ENCODE assay signal across 1 fruit fly cellular context in genomic region chr3L:3616344-3616743, dm6.
TF ChIP-seq lines count a peak whose summit lies in the region.

No protein-coding gene starts in this region.

TF ChIP-seq in whole organism, embryonic, 481 proteins besides CTCF, POLR2A, EP300 and RAD21 (continued from another document and continues in another):
- peak; percentile 63 for TF ChIP-seq fd3F (GFP tag; optimal IDR thresholded peaks at IDR 0.05; lab: Kevin White, UChicago)
- no peak for TF ChIP-seq sens-2 (GFP tag; IDR thresholded peaks at IDR 0.05; lab: Robert Waterston, UW)
- peak; percentile 85 for TF ChIP-seq HmgZ (tag; optimal IDR thresholded peaks at IDR 0.05; lab: Kevin White, UChicago)
- TF ChIP-seq ash1 (GFP tag; optimal IDR thresholded peaks at IDR 0.05; lab: Kevin White, UChicago), result peak; percentile 57
- TF ChIP-seq CG18476 (GFP tag; optimal IDR thresholded peaks at IDR 0.05; lab: Kevin White, UChicago), result peak; percentile 28
- TF ChIP-seq tup (GFP tag; optimal IDR thresholded peaks at IDR 0.05; lab: Kevin White, UChicago), result no peak
- peak; percentile 61; the same call in 1 of the 2 replicates for TF ChIP-seq al (GFP tag; IDR thresholded peaks at IDR 0.05; lab: Robert Waterston, UW)
- no peak for TF ChIP-seq sc (optimal IDR thresholded peaks at IDR 0.05; lab: Kevin White, UChicago)
- peak; percentile 61 for TF ChIP-seq sc (GFP tag; optimal IDR thresholded peaks at IDR 0.05; lab: Kevin White, UChicago)
- TF ChIP-seq nom (GFP tag; optimal IDR thresholded peaks at IDR 0.05; lab: Kevin White, UChicago), result no peak
- peak; percentile 74 for TF ChIP-seq Blimp-1 (GFP tag; optimal IDR thresholded peaks at IDR 0.05; lab: Kevin White, UChicago)
- TF ChIP-seq CG17912 (GFP tag; optimal IDR thresholded peaks at IDR 0.05; lab: Kevin White, UChicago), result peak; percentile 75
- TF ChIP-seq dimm (GFP tag; IDR thresholded peaks at IDR 0.05; lab: Robert Waterston, UW), result no peak
- TF ChIP-seq fd64A (GFP tag; optimal IDR thresholded peaks at IDR 0.05; lab: Kevin White, UChicago), result no peak
- TF ChIP-seq CG16813 (GFP tag; IDR thresholded peaks at IDR 0.05; lab: Robert Waterston, UW; ENCODE audit: partially characterized antibody), result no peak
- TF ChIP-seq gt (GFP tag; IDR thresholded peaks at IDR 0.05; lab: Robert Waterston, UW), result no peak; the same call in 1 of the 2 replicates
- TF ChIP-seq CG16863 (GFP tag; optimal IDR thresholded peaks at IDR 0.05; lab: Kevin White, UChicago), result peak; percentile 81
- TF ChIP-seq CG7556 (GFP tag; optimal IDR thresholded peaks at IDR 0.05; lab: Kevin White, UChicago), result peak; percentile 50
- no peak for TF ChIP-seq prd (optimal IDR thresholded peaks at IDR 0.05; lab: Kevin White, UChicago)
- peak; percentile 86 for TF ChIP-seq prd (GFP tag; IDR thresholded peaks at IDR 0.05; lab: Robert Waterston, UW)
- peak; percentile 92 for TF ChIP-seq slbo (GFP tag; IDR thresholded peaks at IDR 0.05; lab: Robert Waterston, UW)
- no peak for TF ChIP-seq bowl (GFP tag; IDR thresholded peaks at IDR 0.05; lab: Robert Waterston, UW)
- TF ChIP-seq p53 (GFP tag; optimal IDR thresholded peaks at IDR 0.05; lab: Kevin White, UChicago), result peak; percentile 65
- TF ChIP-seq CG1603 (tag; optimal IDR thresholded peaks at IDR 0.05; lab: Kevin White, UChicago), result peak; percentile 82
- TF ChIP-seq Scr (GFP tag; IDR thresholded peaks at IDR 0.05; lab: Robert Waterston, UW; ENCODE audit: partially characterized antibody), result peak; percentile 26; the same call in 1 of the 2 replicates
- TF ChIP-seq Dp (GFP tag; optimal IDR thresholded peaks at IDR 0.05; lab: Kevin White, UChicago), result peak; percentile 7
- peak; percentile 42 for TF ChIP-seq slou (GFP tag; optimal IDR thresholded peaks at IDR 0.05; lab: Kevin White, UChicago)
- peak; percentile 52 for TF ChIP-seq ara (GFP tag; IDR thresholded peaks at IDR 0.05; lab: Robert Waterston, UW)
- TF ChIP-seq CG14014 (GFP tag; IDR thresholded peaks at IDR 0.05; lab: Robert Waterston, UW), result peak; percentile 68
- TF ChIP-seq CG10565 (GFP tag; optimal IDR thresholded peaks at IDR 0.05; lab: Kevin White, UChicago), result no peak
- peak; percentile 46; the same call in 1 of the 3 replicates for TF ChIP-seq CG11093 (GFP tag; IDR thresholded peaks at IDR 0.05; lab: Robert Waterston, UW)
- TF ChIP-seq E2f1 (GFP tag; IDR thresholded peaks at IDR 0.05; lab: Robert Waterston, UW), result peak; percentile 78
- TF ChIP-seq BtbVII (GFP tag; optimal IDR thresholded peaks at IDR 0.05; lab: Kevin White, UChicago), result peak; percentile 34
- TF ChIP-seq aop (GFP tag; IDR thresholded peaks at IDR 0.05; lab: Robert Waterston, UW), result 0 out of 2 replicates have a peak, but pooled peaks have one; percentile 7
- peak; percentile 51 for TF ChIP-seq HmgD (GFP tag; optimal IDR thresholded peaks at IDR 0.05; lab: Kevin White, UChicago)
- TF ChIP-seq Bgb (GFP tag; IDR thresholded peaks at IDR 0.05; lab: Robert Waterston, UW; ENCODE audit: partially characterized antibody), result peak; percentile 29; the same call in 1 of the 2 replicates
- peak; percentile 77 for TF ChIP-seq phol (tag; optimal IDR thresholded peaks at IDR 0.05; lab: Kevin White, UChicago)
- 0 out of 2 replicates have a peak, but pooled peaks have one; percentile 17 for TF ChIP-seq stc (GFP tag; IDR thresholded peaks at IDR 0.05; lab: Robert Waterston, UW)
- TF ChIP-seq jumu (GFP tag; optimal IDR thresholded peaks at IDR 0.05; lab: Kevin White, UChicago), result peak; percentile 67
- peak; percentile 62 for TF ChIP-seq D19A (tag; optimal IDR thresholded peaks at IDR 0.05; lab: Kevin White, UChicago)
- peak; percentile 100 for TF ChIP-seq Dip2 (GFP tag; IDR thresholded peaks at IDR 0.05; lab: Robert Waterston, UW)
- TF ChIP-seq bbx (GFP tag; IDR thresholded peaks at IDR 0.05; lab: Robert Waterston, UW; ENCODE audit: partially characterized antibody), result peak; percentile 73
- TF ChIP-seq Xbp1 (GFP tag; optimal IDR thresholded peaks at IDR 0.05; lab: Kevin White, UChicago), result peak; percentile 95
- TF ChIP-seq CG7839 (tag; optimal IDR thresholded peaks at IDR 0.05; lab: Kevin White, UChicago), result peak; percentile 80
- peak; percentile 50; the same call in 1 of the 3 replicates for TF ChIP-seq CG7357 (GFP tag; IDR thresholded peaks at IDR 0.05; lab: Robert Waterston, UW)
- TF ChIP-seq chm (GFP tag; IDR thresholded peaks at IDR 0.05; lab: Robert Waterston, UW), result 0 out of 2 replicates have a peak, but pooled peaks have one; percentile 53
- TF ChIP-seq org-1 (GFP tag; optimal IDR thresholded peaks at IDR 0.05; lab: Kevin White, UChicago), result peak; percentile 38
- TF ChIP-seq CG31365 (tag; optimal IDR thresholded peaks at IDR 0.05; lab: Kevin White, UChicago), result peak; percentile 43
- peak; percentile 85 for TF ChIP-seq CG10959 (GFP tag; IDR thresholded peaks at IDR 0.05; lab: Robert Waterston, UW)
- peak; percentile 35 for TF ChIP-seq CG17568 (GFP tag; optimal IDR thresholded peaks at IDR 0.05; lab: Kevin White, UChicago)
- peak; percentile 78 for TF ChIP-seq PHDP (tag; optimal IDR thresholded peaks at IDR 0.05; lab: Kevin White, UChicago)
- no peak for TF ChIP-seq run (tag; optimal IDR thresholded peaks at IDR 0.05; lab: Kevin White, UChicago)
- TF ChIP-seq salm (tag; optimal IDR thresholded peaks at IDR 0.05; lab: Kevin White, UChicago), result no peak
- no peak for TF ChIP-seq mld (GFP tag; IDR thresholded peaks at IDR 0.05; lab: Robert Waterston, UW; ENCODE audit: partially characterized antibody)
- peak; percentile 82 for TF ChIP-seq Gug (GFP tag; IDR thresholded peaks at IDR 0.05; lab: Robert Waterston, UW)
- TF ChIP-seq CG7372 (GFP tag; IDR thresholded peaks at IDR 0.05; lab: Robert Waterston, UW), result peak; percentile 67; the same call in 1 of the 2 replicates
- peak; percentile 68 for TF ChIP-seq Ssrp (tag; optimal IDR thresholded peaks at IDR 0.05; lab: Kevin White, UChicago)
- TF ChIP-seq twi (tag; optimal IDR thresholded peaks at IDR 0.05; lab: Kevin White, UChicago), result peak; percentile 70
- peak; percentile 67 for TF ChIP-seq gsb (GFP tag; IDR thresholded peaks at IDR 0.05; lab: Robert Waterston, UW)
- peak; percentile 84 for TF ChIP-seq gem (tag; optimal IDR thresholded peaks at IDR 0.05; lab: Kevin White, UChicago)
- TF ChIP-seq CG15479 (GFP tag; optimal IDR thresholded peaks at IDR 0.05; lab: Kevin White, UChicago), result no peak
- no peak for TF ChIP-seq Asciz (GFP tag; optimal IDR thresholded peaks at IDR 0.05; lab: Kevin White, UChicago)
- no peak for TF ChIP-seq tll (GFP tag; optimal IDR thresholded peaks at IDR 0.05; lab: Kevin White, UChicago)
- peak; percentile 49 for TF ChIP-seq ab (GFP tag; optimal IDR thresholded peaks at IDR 0.05; lab: Kevin White, UChicago)
- TF ChIP-seq NK7.1 (GFP tag; optimal IDR thresholded peaks at IDR 0.05; lab: Kevin White, UChicago), result peak; percentile 52
- no peak for TF ChIP-seq Adf1 (GFP tag; IDR thresholded peaks at IDR 0.05; lab: Robert Waterston, UW)
- no peak for TF ChIP-seq CG6765 (GFP tag; optimal IDR thresholded peaks at IDR 0.05; lab: Kevin White, UChicago)
- no peak for TF ChIP-seq tna (GFP tag; IDR thresholded peaks at IDR 0.05; lab: Robert Waterston, UW; ENCODE audit: partially characterized antibody)
- TF ChIP-seq rib (GFP tag; IDR thresholded peaks at IDR 0.05; lab: Robert Waterston, UW), result no peak
- TF ChIP-seq Sin3A (optimal IDR thresholded peaks at IDR 0.05; lab: Kevin White, UChicago), result no peak
- TF ChIP-seq CG32767 (GFP tag; IDR thresholded peaks at IDR 0.05; lab: Robert Waterston, UW), result no peak
- peak; percentile 86 for TF ChIP-seq CG9876 (GFP tag; optimal IDR thresholded peaks at IDR 0.05; lab: Kevin White, UChicago)
- TF ChIP-seq hbn (GFP tag; IDR thresholded peaks at IDR 0.05; lab: Robert Waterston, UW; ENCODE audit: partially characterized antibody), result no peak
- peak; percentile 37 for TF ChIP-seq jing (GFP tag; optimal IDR thresholded peaks at IDR 0.05; lab: Kevin White, UChicago)
- TF ChIP-seq CG2116 (GFP tag; optimal IDR thresholded peaks at IDR 0.05; lab: Kevin White, UChicago), result peak; percentile 30
- peak; percentile 43; the same call in 1 of the 2 replicates for TF ChIP-seq CG6689 (GFP tag; IDR thresholded peaks at IDR 0.05; lab: Robert Waterston, UW)
- peak; percentile 46 for TF ChIP-seq gro (GFP tag; optimal IDR thresholded peaks at IDR 0.05; lab: Kevin White, UChicago)
- peak; percentile 73 for TF ChIP-seq CG1024 (GFP tag; IDR thresholded peaks at IDR 0.05; lab: Robert Waterston, UW)
- no peak for TF ChIP-seq nerfin-1 (tag; optimal IDR thresholded peaks at IDR 0.05; lab: Kevin White, UChicago)
- TF ChIP-seq wor (GFP tag; IDR thresholded peaks at IDR 0.05; lab: Robert Waterston, UW), result peak; percentile 38; the same call in 1 of the 2 replicates
- no peak for TF ChIP-seq crp (GFP tag; optimal IDR thresholded peaks at IDR 0.05; lab: Kevin White, UChicago)
- TF ChIP-seq CG10209 (GFP tag; optimal IDR thresholded peaks at IDR 0.05; lab: Kevin White, UChicago), result peak; percentile 70
- TF ChIP-seq Lpt (GFP tag; optimal IDR thresholded peaks at IDR 0.05; lab: Kevin White, UChicago), result no peak
- TF ChIP-seq vnd (GFP tag; IDR thresholded peaks at IDR 0.05; lab: Robert Waterston, UW; ENCODE audit: partially characterized antibody), result no peak
- peak; percentile 79 to 82 for TF ChIP-seq Pdp1 (GFP tag; optimal IDR thresholded peaks at IDR 0.05; lab: Kevin White, UChicago)
- peak; percentile 62 for TF ChIP-seq yki (optimal IDR thresholded peaks at IDR 0.05; lab: Kevin White, UChicago)
- peak; percentile 67 for TF ChIP-seq CG9215 (GFP tag; IDR thresholded peaks at IDR 0.05; lab: Robert Waterston, UW)
- peak; percentile 84 for TF ChIP-seq CG32772 (GFP tag; IDR thresholded peaks at IDR 0.05; lab: Robert Waterston, UW)
- TF ChIP-seq pnt (GFP tag; optimal IDR thresholded peaks at IDR 0.05; lab: Kevin White, UChicago), result peak; percentile 88
- TF ChIP-seq CG6791 (GFP tag; IDR thresholded peaks at IDR 0.05; lab: Robert Waterston, UW; ENCODE audit: partially characterized antibody), result peak; percentile 61; the same call in 1 of the 3 replicates
- TF ChIP-seq unc-4 (GFP tag; IDR thresholded peaks at IDR 0.05; lab: Robert Waterston, UW; ENCODE audit: partially characterized antibody), result peak; percentile 26; the same call in 1 of the 2 replicates
- no peak for TF ChIP-seq Drgx (GFP tag; IDR thresholded peaks at IDR 0.05; lab: Robert Waterston, UW)
- peak; percentile 12 for TF ChIP-seq CG10147 (GFP tag; optimal IDR thresholded peaks at IDR 0.05; lab: Kevin White, UChicago)
- peak; percentile 87 for TF ChIP-seq dysf (GFP tag; IDR thresholded peaks at IDR 0.05; lab: Robert Waterston, UW)
- no peak for TF ChIP-seq Sry-β (GFP tag; optimal IDR thresholded peaks at IDR 0.05; lab: Kevin White, UChicago)
- 0 out of 3 replicates have a peak, but pooled peaks have one; percentile 43 for TF ChIP-seq gce (GFP tag; IDR thresholded peaks at IDR 0.05; lab: Robert Waterston, UW)
- peak; percentile 95 for TF ChIP-seq NFAT (GFP tag; IDR thresholded peaks at IDR 0.05; lab: Robert Waterston, UW)
- peak; percentile 95 for TF ChIP-seq Rfx (GFP tag; IDR thresholded peaks at IDR 0.05; lab: Robert Waterston, UW)
- no peak for TF ChIP-seq CG18011 (GFP tag; optimal IDR thresholded peaks at IDR 0.05; lab: Kevin White, UChicago)
- peak; percentile 77 for TF ChIP-seq onecut (GFP tag; IDR thresholded peaks at IDR 0.05; lab: Robert Waterston, UW)
- no peak for TF ChIP-seq Tbp (GFP tag; optimal IDR thresholded peaks at IDR 0.05; lab: Kevin White, UChicago)
- TF ChIP-seq CG34224 (GFP tag; IDR thresholded peaks at IDR 0.05; lab: Robert Waterston, UW; ENCODE audit: partially characterized antibody), result no peak
- TF ChIP-seq CG17328 (GFP tag; IDR thresholded peaks at IDR 0.05; lab: Robert Waterston, UW), result peak; percentile 73
- no peak for TF ChIP-seq ems (GFP tag; optimal IDR thresholded peaks at IDR 0.05; lab: Kevin White, UChicago)
- TF ChIP-seq Dip3 (GFP tag; optimal IDR thresholded peaks at IDR 0.05; lab: Kevin White, UChicago), result peak; percentile 52
- peak; percentile 93 for TF ChIP-seq CG15696 (tag; optimal IDR thresholded peaks at IDR 0.05; lab: Kevin White, UChicago)
- TF ChIP-seq h (optimal IDR thresholded peaks at IDR 0.05; lab: Kevin White, UChicago), result no peak
- TF ChIP-seq CG15011 (GFP tag; optimal IDR thresholded peaks at IDR 0.05; lab: Kevin White, UChicago), result peak; percentile 20
- peak; percentile 71 for TF ChIP-seq Dek (tag; optimal IDR thresholded peaks at IDR 0.05; lab: Kevin White, UChicago)
- TF ChIP-seq CG15073 (GFP tag; optimal IDR thresholded peaks at IDR 0.05; lab: Kevin White, UChicago), result peak; percentile 47
- no peak for TF ChIP-seq exex (tag; optimal IDR thresholded peaks at IDR 0.05; lab: Kevin White, UChicago)
- peak; percentile 33 for TF ChIP-seq CG13123 (GFP tag; optimal IDR thresholded peaks at IDR 0.05; lab: Kevin White, UChicago)
- TF ChIP-seq CG9817 (tag; optimal IDR thresholded peaks at IDR 0.05; lab: Kevin White, UChicago), result peak; percentile 91
- no peak for TF ChIP-seq BEAF-32 (GFP tag; optimal IDR thresholded peaks at IDR 0.05; lab: Kevin White, UChicago)
- peak; percentile 19 for TF ChIP-seq repo (GFP tag; optimal IDR thresholded peaks at IDR 0.05; lab: Kevin White, UChicago)
- peak; percentile 44; the same call in 1 of the 3 replicates for TF ChIP-seq CG2889 (GFP tag; IDR thresholded peaks at IDR 0.05; lab: Robert Waterston, UW)
- peak; percentile 11 for TF ChIP-seq schlank (tag; optimal IDR thresholded peaks at IDR 0.05; lab: Kevin White, UChicago)
- peak; percentile 43 for TF ChIP-seq zfh2 (GFP tag; optimal IDR thresholded peaks at IDR 0.05; lab: Kevin White, UChicago)
- peak; percentile 84 for TF ChIP-seq NC2β (GFP tag; optimal IDR thresholded peaks at IDR 0.05; lab: Kevin White, UChicago)
- no peak for TF ChIP-seq ato (GFP tag; IDR thresholded peaks at IDR 0.05; lab: Robert Waterston, UW; ENCODE audit: partially characterized antibody)
- peak; percentile 67 for TF ChIP-seq CG12769 (tag; optimal IDR thresholded peaks at IDR 0.05; lab: Kevin White, UChicago)
- peak; percentile 57 for TF ChIP-seq CG10543 (GFP tag; optimal IDR thresholded peaks at IDR 0.05; lab: Kevin White, UChicago)
- TF ChIP-seq HHEX (GFP tag; optimal IDR thresholded peaks at IDR 0.05; lab: Kevin White, UChicago), result peak; percentile 50
- TF ChIP-seq CG2199 (GFP tag; IDR thresholded peaks at IDR 0.05; lab: Robert Waterston, UW), result no peak; the same call in 2 of the 3 replicates
- peak; percentile 73 for TF ChIP-seq dmrt11E (tag; optimal IDR thresholded peaks at IDR 0.05; lab: Kevin White, UChicago)
- peak; percentile 89 for TF ChIP-seq lilli (GFP tag; optimal IDR thresholded peaks at IDR 0.05; lab: Kevin White, UChicago)
- peak; percentile 57; the same call in 1 of the 2 replicates for TF ChIP-seq CG13287 (GFP tag; IDR thresholded peaks at IDR 0.05; lab: Robert Waterston, UW; ENCODE audit: partially characterized antibody)
- no peak for TF ChIP-seq Gsc (GFP tag; IDR thresholded peaks at IDR 0.05; lab: Robert Waterston, UW)
- TF ChIP-seq fu2 (GFP tag; optimal IDR thresholded peaks at IDR 0.05; lab: Kevin White, UChicago), result peak; percentile 69
